Fruit fly (Drosophila melanogaster) whole organism, adult: ENCODE data around the gene Srx.

ENCODE experiments used
- CG12768 ChIP-seq: fragments of 200-800 bp; sonication (Bioruptor generic); optimal IDR thresholded peaks from 2 replicates; lab custom pipeline; 2017; ENCODE audit warnings: missing biosample characterization, missing genetic modification characterization, mild to moderate bottlenecking, moderate library complexity, missing genetic modification reagents
- CG1620 ChIP-seq: fragments of 200-800 bp; sonication (Bioruptor generic); optimal IDR thresholded peaks from 2 replicates; lab custom pipeline; 2016; ENCODE audit warnings: missing biosample characterization, missing genetic modification characterization
- CG33017 ChIP-seq: fragments of 200-800 bp; sonication (Bioruptor generic); optimal IDR thresholded peaks from 2 replicates; lab custom pipeline; 2018; ENCODE audit warnings: missing biosample characterization, mild to moderate bottlenecking, missing genetic modification characterization, moderate library complexity
- CG5204 ChIP-seq: fragments of 200-800 bp; sonication (Bioruptor generic); optimal IDR thresholded peaks from 2 replicates; lab custom pipeline; 2016; ENCODE audit warnings: missing biosample characterization, missing genetic modification characterization
- CG7045 ChIP-seq: fragments of 200-800 bp; sonication (Bioruptor generic); optimal IDR thresholded peaks from 2 replicates; lab custom pipeline; 2017; ENCODE audit warnings: missing biosample characterization, mild to moderate bottlenecking, missing genetic modification characterization
- CG7101 ChIP-seq: fragments of 200-800 bp; sonication (Bioruptor generic); optimal IDR thresholded peaks from 2 replicates; lab custom pipeline; 2018; ENCODE audit warnings: missing biosample characterization, mild to moderate bottlenecking, missing genetic modification characterization, moderate library complexity
- Clk ChIP-seq: fragments of 200-800 bp; sonication (Bioruptor generic); optimal IDR thresholded peaks from 2 replicates; lab custom pipeline; 2017; ENCODE audit warnings: missing biosample characterization, missing genetic modification characterization
- Crg-1 ChIP-seq: fragments of 200-800 bp; sonication (Bioruptor generic); optimal IDR thresholded peaks from 2 replicates; lab custom pipeline; 2016; ENCODE audit warnings: missing biosample characterization, missing genetic modification characterization
- Hr96 ChIP-seq: fragments of 200-800 bp; sonication (Bioruptor generic); optimal IDR thresholded peaks from 2 replicates; lab custom pipeline; 2016; ENCODE audit warnings: missing biosample characterization, missing genetic modification characterization
- cic ChIP-seq: fragments of 200-800 bp; sonication (Bioruptor generic); optimal IDR thresholded peaks from 2 replicates; lab custom pipeline; 2017; ENCODE audit warnings: missing biosample characterization, mild to moderate bottlenecking, missing genetic modification characterization, moderate library complexity
- cnc ChIP-seq, 2 experiments: fragments of >200 bp; optimal IDR thresholded peaks; 2 replicates each; lab custom pipeline; 2017
- kay ChIP-seq: fragments of 200-800 bp; sonication (Bioruptor generic); peaks from one replicate; lab custom pipeline; 2016; ENCODE audit warnings: missing biosample characterization, missing genetic modification characterization, borderline replicate concordance
- pad ChIP-seq: fragments of 200-800 bp; sonication (Bioruptor generic); optimal IDR thresholded peaks from 3 replicates; lab custom pipeline; 2017; ENCODE audit warnings: missing biosample characterization, missing genetic modification characterization, mild to moderate bottlenecking, moderate library complexity, missing genetic modification reagents
- toe ChIP-seq: fragments of 200-800 bp; sonication (Bioruptor generic); optimal IDR thresholded peaks from 2 replicates; lab custom pipeline; 2016; ENCODE audit warnings: missing biosample characterization, missing genetic modification characterization

- no peak for TF ChIP-seq Clk
- no peak for TF ChIP-seq CG5204 (GFP tag; lab: Kevin White, UChicago)
- peak; percentile 77 for TF ChIP-seq CG1620
- TF ChIP-seq CG7045 (GFP tag; lab: Kevin White, UChicago), result no peak
- peak; percentile 56 for TF ChIP-seq Crg-1 (GFP tag; lab: Kevin White, UChicago)
- no peak for TF ChIP-seq cnc (optimal IDR thresholded peaks at IDR 0.05; lab: Kevin White, UChicago)
- TF ChIP-seq kay (GFP tag; lab: Kevin White, UChicago), result no peak
- peak; percentile 36 for TF ChIP-seq Hr96 (GFP tag; lab: Kevin White, UChicago)
- TF ChIP-seq CG12768, result peak; percentile 25
- TF ChIP-seq CG33017 (tag; lab: Kevin White, UChicago), result no peak
- peak; percentile 45 for TF ChIP-seq pad (GFP tag; lab: Kevin White, UChicago)
- peak; percentile 43 for TF ChIP-seq CG7101 (tag; lab: Kevin White, UChicago)
- TF ChIP-seq cic, result peak; percentile 90
- TF ChIP-seq toe (GFP tag; lab: Kevin White, UChicago), result peak; percentile 33
Measured at dm6 chrX:17826807-17827703, 29.7 kb upstream of the Srx start, which contains the start of gene Socs16D.
